Worm (Caenorhabditis elegans) whole organism, midembryonic: ENCODE results near the gene C18B2.3.

Experiments
- T22C8.4 ChIP-seq: fragments of 200-800 bp; sonication (Bioruptor generic); IDR thresholded peaks from 2 replicates; pipeline ENCODE4 v1.3.6; 2022; ENCODE audit warnings: missing genetic modification characterization, missing compliant biosample characterization
- flt-1 ChIP-seq: fragments of 200-800 bp; sonication (Bioruptor generic); IDR thresholded peaks from 2 replicates; pipeline ENCODE4 v1.3.6; 2022; ENCODE audit warnings: missing genetic modification characterization, missing compliant biosample characterization
- klf-2 ChIP-seq: fragments of 200-800 bp; sonication (Bioruptor generic); conservative IDR thresholded peaks from 2 replicates; pipeline ENCODE4 v1.3.6; 2022; ENCODE audit warnings: missing genetic modification reagents, missing genetic modification characterization, missing compliant biosample characterization
- med-1 ChIP-seq: sonication (generic microtip); optimal IDR thresholded peaks from 2 replicates; lab custom pipeline; 2017; ENCODE audit warnings: missing genetic modification characterization, mild to moderate bottlenecking, missing compliant biosample characterization, antibody characterized with exemption, missing genetic modification reagents; ENCODE audit not compliant: insufficient read depth
- ref-1 ChIP-seq: fragments of 200-800 bp; sonication (Bioruptor generic); conservative IDR thresholded peaks from 2 replicates; pipeline ENCODE4 v1.3.6; 2022; ENCODE audit warnings: missing genetic modification reagents, missing genetic modification characterization, missing compliant biosample characterization
- ztf-23 ChIP-seq: fragments of 200-800 bp; sonication (Bioruptor generic); IDR thresholded peaks from 2 replicates; pipeline ENCODE4 v1.3.6; 2022; ENCODE audit warnings: missing genetic modification reagents, missing genetic modification characterization, missing compliant biosample characterization
- ztf-29 ChIP-seq: fragments of 200-800 bp; sonication (Bioruptor generic); IDR thresholded peaks from 2 replicates; pipeline ENCODE4 v1.3.6; 2022; ENCODE audit warnings: missing genetic modification reagents, missing genetic modification characterization, missing compliant biosample characterization

- TF ChIP-seq ztf-23 (no peak), ztf-29 (no peak), ref-1 (GFP tag; lab: Robert Waterston, UW) (no peak), flt-1 (GFP tag; lab: Robert Waterston, UW) (no peak), med-1 (GFP tag; lab: Kevin White, UChicago) (no peak), klf-2 (GFP tag; lab: Robert Waterston, UW) (no peak), T22C8.4 (no peak)
These were observed 17.1 kb upstream of the C18B2.3 start for ce11 chrX:3584481-3584880.
